Fruit fly (Drosophila melanogaster) whole organism, embryonic: ENCODE data around the gene Eig71Ea.

ENCODE experiments used
- CG14050 ChIP-seq: fragments of 200-800 bp; sonication (Bioruptor generic); IDR thresholded peaks from 3 replicates; pipeline ENCODE4 v1.3.6; 2022; ENCODE audit warnings: missing biosample characterization, missing genetic modification characterization
- D19A ChIP-seq: fragments of 200-800 bp; optimal IDR thresholded peaks from 3 replicates; lab custom pipeline; 2019; ENCODE audit warnings: missing biosample characterization, mild to moderate bottlenecking, missing genetic modification characterization, moderate library complexity
- Kr ChIP-seq: fragments of 200-800 bp; sonication (Bioruptor generic); optimal IDR thresholded peaks from 2 replicates; lab custom pipeline; 2017; ENCODE audit warnings: missing biosample characterization, mild to moderate bottlenecking, missing genetic modification characterization
- Stat92E ChIP-seq, 3 experiments: fragments of >200 bp in 2 of 3; fragments of 200-800 bp in 1 of 3; sonication (Bioruptor generic) in 1 of 3; optimal IDR thresholded peaks; 2 replicates each; lab custom pipeline; 2017 to 2019; ENCODE audit warnings: missing biosample characterization in 3 of 3, missing genetic modification characterization in 3 of 3, mild to moderate bottlenecking in 1 of 3, moderate library complexity in 1 of 3
- amos ChIP-seq: fragments of 200-800 bp; sonication (Bioruptor generic); IDR thresholded peaks from 2 replicates; pipeline ENCODE4 v1.3.6; 2022; ENCODE audit warnings: missing biosample characterization, missing genetic modification characterization; ENCODE audit not compliant: partially characterized antibody

- TF ChIP-seq Stat92E (GFP tag; optimal IDR thresholded peaks at IDR 0.05; lab: Kevin White, UChicago) (no peak), amos (no peak), D19A (tag; lab: Kevin White, UChicago) (no peak), Kr (GFP tag; lab: Kevin White, UChicago) (no peak), CG14050 (GFP tag; lab: Robert Waterston, UW) (no peak)
Measured at dm6 chr3L:15694406-15694805, 44.9 kb upstream of the Eig71Ea start.
